Fruit fly (Drosophila melanogaster) whole organism: ENCODE results near the gene mRpL11.

Source experiments
- CG8478 ChIP-seq: fragments of >200 bp; optimal IDR thresholded peaks from 2 replicates; lab custom pipeline; 2018; ENCODE audit warnings: inconsistent platforms
- pan ChIP-seq: fragments of >200 bp; optimal IDR thresholded peaks from 2 replicates; lab custom pipeline; 2017

- TF ChIP-seq CG8478 (lab: Kevin White, UChicago) (no peak), pan (lab: Kevin White, UChicago) (no peak)
Measured at dm6 chr3R:14520749-14521148, 9.1 kb downstream of the mRpL11 start, which contains the start of gene Cyp313a1.
